Fruit fly (Drosophila melanogaster) whole organism, embryonic: ENCODE measurements around the gene eya.
A peak's percentile ranks its signal among the peaks of the same experiment; 100 is the strongest.

ENCODE experiments used
- CG10147 ChIP-seq: fragments of 200-800 bp; sonication (Bioruptor generic); optimal IDR thresholded peaks from 2 replicates; lab custom pipeline; 2019; ENCODE audit warnings: missing biosample characterization, mild to moderate bottlenecking, missing genetic modification characterization, moderate library complexity
- CG10543 ChIP-seq: fragments of 200-800 bp; sonication (Bioruptor generic); optimal IDR thresholded peaks from 3 replicates; lab custom pipeline; 2017; ENCODE audit warnings: missing biosample characterization, mild to moderate bottlenecking, missing genetic modification characterization, moderate library complexity
- CG11398 ChIP-seq: fragments of 200-800 bp; sonication (Bioruptor generic); optimal IDR thresholded peaks from 2 replicates; lab custom pipeline; 2016; ENCODE audit warnings: missing biosample characterization, missing genetic modification characterization
- CG11504 ChIP-seq: fragments of 200-800 bp; sonication (Bioruptor generic); optimal IDR thresholded peaks from 3 replicates; lab custom pipeline; 2019; ENCODE audit warnings: missing biosample characterization, mild to moderate bottlenecking, missing genetic modification characterization, moderate library complexity
- CG11695 ChIP-seq: fragments of 200-800 bp; sonication (Bioruptor generic); IDR thresholded peaks from 3 replicates; pipeline ENCODE4 v1.3.6; 2022; ENCODE audit warnings: missing biosample characterization, missing genetic modification characterization
- CG12219 ChIP-seq: fragments of 200-800 bp; sonication (Bioruptor generic); optimal IDR thresholded peaks from 3 replicates; lab custom pipeline; 2018; ENCODE audit warnings: missing biosample characterization, mild to moderate bottlenecking, missing genetic modification characterization
- CG12391 ChIP-seq: fragments of 200-800 bp; sonication (Bioruptor generic); optimal IDR thresholded peaks from 3 replicates; lab custom pipeline; 2018; ENCODE audit warnings: missing biosample characterization, mild to moderate bottlenecking, missing genetic modification characterization, moderate library complexity
- CG13123 ChIP-seq: fragments of 200-800 bp; sonication (Bioruptor generic); optimal IDR thresholded peaks from 2 replicates; lab custom pipeline; 2016; ENCODE audit warnings: missing biosample characterization, missing genetic modification characterization
- CG13287 ChIP-seq: fragments of 200-800 bp; sonication (Bioruptor generic); IDR thresholded peaks from 2 replicates; pipeline ENCODE4 v1.3.6; 2022; ENCODE audit warnings: missing biosample characterization, missing genetic modification characterization; ENCODE audit not compliant: partially characterized antibody
- CG14667 ChIP-seq: fragments of 200-800 bp; sonication (Bioruptor generic); IDR thresholded peaks from 2 replicates; pipeline ENCODE4 v1.3.6; 2022; ENCODE audit warnings: missing biosample characterization, missing genetic modification characterization
- CG15479 ChIP-seq: fragments of 200-800 bp; sonication (Bioruptor generic); optimal IDR thresholded peaks from 3 replicates; lab custom pipeline; 2019; ENCODE audit warnings: missing biosample characterization, mild to moderate bottlenecking, missing genetic modification characterization, moderate library complexity
- CG1603 ChIP-seq: fragments of 200-800 bp; sonication (Bioruptor generic); optimal IDR thresholded peaks from 2 replicates; lab custom pipeline; 2019; ENCODE audit warnings: missing biosample characterization, mild to moderate bottlenecking, missing genetic modification characterization, moderate library complexity
- CG17829 ChIP-seq: fragments of 200-800 bp; optimal IDR thresholded peaks from 2 replicates; lab custom pipeline; 2019; ENCODE audit warnings: missing biosample characterization, mild to moderate bottlenecking, missing genetic modification characterization, moderate library complexity
- CG32532 ChIP-seq: fragments of 200-800 bp; sonication (Bioruptor generic); IDR thresholded peaks from 2 replicates; pipeline ENCODE4 v1.3.6; 2022; ENCODE audit warnings: missing biosample characterization, missing genetic modification characterization
- CG33557 ChIP-seq: fragments of 200-800 bp; sonication (Bioruptor generic); optimal IDR thresholded peaks from 2 replicates; lab custom pipeline; 2019; ENCODE audit warnings: missing biosample characterization, mild to moderate bottlenecking, missing genetic modification characterization, moderate library complexity
- CG4360 ChIP-seq: fragments of 200-800 bp; sonication (Bioruptor generic); IDR thresholded peaks from 2 replicates; pipeline ENCODE4 v1.3.6; 2022; ENCODE audit warnings: missing biosample characterization, missing genetic modification characterization
- CG4707 ChIP-seq: fragments of 200-800 bp; sonication (Bioruptor generic); optimal IDR thresholded peaks from 2 replicates; lab custom pipeline; 2018; ENCODE audit warnings: missing biosample characterization, mild to moderate bottlenecking, missing genetic modification characterization, moderate library complexity
- CG4854 ChIP-seq: fragments of 200-800 bp; sonication (Bioruptor generic); optimal IDR thresholded peaks from 2 replicates; lab custom pipeline; 2016; ENCODE audit warnings: missing biosample characterization, missing genetic modification characterization, inconsistent platforms
- CG5953 ChIP-seq: fragments of 200-800 bp; sonication (Bioruptor generic); IDR thresholded peaks from 2 replicates; pipeline ENCODE4 v1.3.6; 2022; ENCODE audit warnings: missing biosample characterization, missing genetic modification characterization
- CG7357 ChIP-seq: fragments of 200-800 bp; sonication (Bioruptor generic); IDR thresholded peaks from 3 replicates; pipeline ENCODE4 v1.3.6; 2022; ENCODE audit warnings: missing biosample characterization, missing genetic modification characterization
- CG9797 ChIP-seq: fragments of 200-800 bp; sonication (Bioruptor generic); optimal IDR thresholded peaks from 3 replicates; lab custom pipeline; 2018; ENCODE audit warnings: missing biosample characterization, mild to moderate bottlenecking, missing genetic modification characterization
- CkIIα-i1 ChIP-seq: fragments of 200-800 bp; sonication (Bioruptor generic); IDR thresholded peaks from 2 replicates; pipeline ENCODE4 v1.3.6; 2022; ENCODE audit warnings: missing biosample characterization, missing genetic modification characterization
- CrebB ChIP-seq: fragments of 200-800 bp; sonication (Bioruptor generic); optimal IDR thresholded peaks from 3 replicates; lab custom pipeline; 2018; ENCODE audit warnings: missing biosample characterization, mild to moderate bottlenecking, missing genetic modification characterization
- Lhr ChIP-seq: fragments of 200-800 bp; sonication (Bioruptor generic); optimal IDR thresholded peaks from 3 replicates; lab custom pipeline; 2017; ENCODE audit warnings: mild to moderate bottlenecking, missing biosample characterization, missing genetic modification reagents, missing genetic modification characterization
- Med ChIP-seq: fragments of 200-800 bp; sonication (Bioruptor generic); peaks from one replicate; lab custom pipeline; 2016; ENCODE audit warnings: missing biosample characterization, missing genetic modification characterization, mild to moderate bottlenecking, inconsistent platforms, moderate library complexity
- Mrtf ChIP-seq: fragments of 200-800 bp; sonication (Bioruptor generic); IDR thresholded peaks from 3 replicates; pipeline ENCODE4 v1.3.6; 2022; ENCODE audit warnings: missing biosample characterization, missing genetic modification characterization
- Optix ChIP-seq: fragments of 200-800 bp; sonication (Bioruptor generic); IDR thresholded peaks from 3 replicates; pipeline ENCODE4 v1.3.6; 2022; ENCODE audit warnings: missing biosample characterization, missing genetic modification characterization
- Sox102F ChIP-seq: fragments of 200-800 bp; sonication (Bioruptor generic); optimal IDR thresholded peaks from 2 replicates; lab custom pipeline; 2018; ENCODE audit warnings: missing biosample characterization, mild to moderate bottlenecking, missing genetic modification characterization, moderate library complexity
- ac ChIP-seq: fragments of 200-800 bp; sonication (Bioruptor generic); optimal IDR thresholded peaks from 3 replicates; lab custom pipeline; 2017; ENCODE audit warnings: missing biosample characterization, mild to moderate bottlenecking, missing genetic modification characterization
- al ChIP-seq: fragments of 200-800 bp; sonication (Bioruptor generic); IDR thresholded peaks from 2 replicates; pipeline ENCODE4 v1.3.6; 2022; ENCODE audit warnings: missing biosample characterization, missing genetic modification characterization
- ara ChIP-seq: fragments of 200-800 bp; sonication (Bioruptor generic); IDR thresholded peaks from 2 replicates; pipeline ENCODE4 v1.3.6; 2022; ENCODE audit warnings: missing biosample characterization, missing genetic modification characterization
- bab2 ChIP-seq: fragments of 200-800 bp; sonication (Bioruptor generic); optimal IDR thresholded peaks from 2 replicates; lab custom pipeline; 2016; ENCODE audit warnings: missing biosample characterization, missing genetic modification characterization
- chn ChIP-seq: fragments of 200-800 bp; sonication (Bioruptor generic); optimal IDR thresholded peaks from 2 replicates; lab custom pipeline; 2016; ENCODE audit warnings: missing biosample characterization, missing genetic modification characterization
- disco-r ChIP-seq: fragments of 200-800 bp; sonication (Bioruptor generic); optimal IDR thresholded peaks from 2 replicates; lab custom pipeline; 2016; ENCODE audit warnings: missing biosample characterization, missing genetic modification characterization
- ftz-f1 ChIP-seq: fragments of 200-800 bp; sonication (Bioruptor generic); optimal IDR thresholded peaks from 2 replicates; lab custom pipeline; 2016; ENCODE audit warnings: missing biosample characterization, missing genetic modification characterization
- gsb ChIP-seq: fragments of 200-800 bp; sonication (Bioruptor generic); IDR thresholded peaks from 2 replicates; pipeline ENCODE4 v1.3.6; 2022; ENCODE audit warnings: missing biosample characterization, missing genetic modification characterization
- hbn ChIP-seq: fragments of 200-800 bp; sonication (Bioruptor generic); IDR thresholded peaks from 2 replicates; pipeline ENCODE4 v1.3.6; 2022; ENCODE audit warnings: missing biosample characterization, missing genetic modification characterization; ENCODE audit not compliant: partially characterized antibody
- jigr1 ChIP-seq: fragments of 200-800 bp; sonication (Bioruptor generic); IDR thresholded peaks from 3 replicates; pipeline ENCODE4 v1.3.6; 2022; ENCODE audit warnings: missing biosample characterization, missing genetic modification characterization
- jing ChIP-seq: fragments of 200-800 bp; sonication (Bioruptor generic); optimal IDR thresholded peaks from 2 replicates; lab custom pipeline; 2018; ENCODE audit warnings: missing biosample characterization, mild to moderate bottlenecking, missing genetic modification characterization
- org-1 ChIP-seq: fragments of 200-800 bp; sonication (Bioruptor generic); optimal IDR thresholded peaks from 2 replicates; lab custom pipeline; 2017; ENCODE audit warnings: missing biosample characterization, missing genetic modification characterization
- pnt ChIP-seq: fragments of 200-800 bp; sonication (Bioruptor generic); optimal IDR thresholded peaks from 3 replicates; lab custom pipeline; 2016; ENCODE audit warnings: missing biosample characterization, missing genetic modification characterization
- sd ChIP-seq: fragments of 200-800 bp; sonication (Bioruptor generic); optimal IDR thresholded peaks from 3 replicates; lab custom pipeline; 2018; ENCODE audit warnings: missing biosample characterization, mild to moderate bottlenecking, missing genetic modification characterization, moderate library complexity
- slou ChIP-seq: fragments of 200-800 bp; sonication (Bioruptor generic); optimal IDR thresholded peaks from 3 replicates; lab custom pipeline; 2016; ENCODE audit warnings: missing biosample characterization, missing genetic modification characterization
- so ChIP-seq: fragments of 200-800 bp; sonication (Bioruptor generic); IDR thresholded peaks from 3 replicates; pipeline ENCODE4 v1.3.6; 2022; ENCODE audit warnings: missing biosample characterization, missing genetic modification characterization
- sqz ChIP-seq: fragments of 200-800 bp; sonication (Bioruptor generic); optimal IDR thresholded peaks from 3 replicates; lab custom pipeline; 2018; ENCODE audit warnings: missing biosample characterization, mild to moderate bottlenecking, missing genetic modification characterization
- wdn ChIP-seq: fragments of 200-800 bp; sonication (Bioruptor generic); IDR thresholded peaks from 2 replicates; pipeline ENCODE4 v1.3.6; 2022; ENCODE audit warnings: missing biosample characterization, missing genetic modification characterization
- wek ChIP-seq: fragments of 200-800 bp; sonication (Bioruptor generic); optimal IDR thresholded peaks from 3 replicates; lab custom pipeline; 2018; ENCODE audit warnings: missing biosample characterization, mild to moderate bottlenecking, missing genetic modification characterization, moderate library complexity
- zf30C ChIP-seq: fragments of 200-800 bp; sonication (Bioruptor generic); optimal IDR thresholded peaks from 3 replicates; lab custom pipeline; 2018; ENCODE audit warnings: missing biosample characterization, mild to moderate bottlenecking, missing genetic modification characterization
- zfh1 ChIP-seq: fragments of 200-800 bp; sonication (Bioruptor generic); IDR thresholded peaks from 3 replicates; pipeline ENCODE4 v1.3.6; 2022; ENCODE audit warnings: missing biosample characterization, missing genetic modification characterization

Gene eya

DNA sequence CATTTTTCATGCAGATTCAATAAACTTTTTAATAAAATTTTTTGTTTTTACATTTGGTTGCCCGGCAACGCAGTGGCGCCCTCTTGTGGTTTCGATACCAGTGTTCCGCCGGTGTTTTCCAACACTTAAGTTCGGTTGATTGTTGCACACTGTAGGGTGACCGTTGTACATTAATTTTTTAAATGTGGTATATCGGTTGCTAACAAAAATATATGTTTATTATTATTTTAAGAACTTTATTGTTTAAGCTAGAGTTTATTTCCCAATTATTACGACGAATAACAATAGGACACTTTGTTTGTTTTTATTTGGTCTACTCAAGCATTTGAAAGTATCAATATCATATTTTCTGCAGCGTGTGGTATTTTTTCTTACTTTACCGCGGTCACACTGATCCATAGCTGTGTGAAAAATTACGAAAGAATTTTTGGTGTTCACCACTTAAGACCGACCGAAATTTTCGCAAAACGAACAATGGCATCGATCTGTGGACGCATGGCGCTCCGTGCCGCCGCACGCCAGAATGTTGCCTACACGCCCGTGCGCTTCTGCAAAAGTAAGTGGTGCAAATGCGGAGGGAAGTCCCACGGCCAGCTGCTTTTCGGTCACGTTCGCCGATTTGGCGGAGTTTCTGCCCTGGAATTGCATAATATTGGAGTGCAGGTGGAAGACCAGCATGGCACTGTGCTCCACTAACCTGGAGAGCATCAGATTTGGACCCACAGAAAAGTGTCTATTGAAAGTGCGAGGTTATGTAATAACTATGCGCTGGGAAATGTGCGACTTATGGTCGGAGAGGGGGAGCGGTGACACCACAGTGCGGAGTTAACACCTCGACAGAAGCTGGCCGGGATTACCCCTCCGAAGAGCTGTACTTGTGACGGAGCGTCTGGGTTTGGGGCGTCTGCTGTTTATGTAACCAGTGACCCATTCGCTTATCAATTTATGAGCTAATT lies 10.9 kb upstream of the eya start, which contains the start of the genes IFT52 and COX5B (continued):
- TF ChIP-seq slou (GFP tag; lab: Kevin White, UChicago) (peak; percentile 80), sd (tag; lab: Kevin White, UChicago) (peak; percentile 57), CG13287 (peak; percentile 57), al (GFP tag; lab: Robert Waterston, UW) (no peak), CG12219 (no peak), CG15479 (GFP tag; lab: Kevin White, UChicago) (no peak), jigr1 (GFP tag; lab: Robert Waterston, UW) (no peak; the same call in 2 of the 3 replicates), CG4360 (GFP tag; lab: Robert Waterston, UW) (no peak), Mrtf (GFP tag; lab: Robert Waterston, UW) (peak; percentile 30; the same call in 1 of the 3 replicates), CG14667 (GFP tag; lab: Robert Waterston, UW) (peak; percentile 42), CG4707 (no peak), Optix (GFP tag; lab: Robert Waterston, UW) (no peak), ftz-f1 (GFP tag; lab: Kevin White, UChicago) (peak; percentile 63), CG1603 (tag; lab: Kevin White, UChicago) (peak; percentile 40), CG7357 (GFP tag; lab: Robert Waterston, UW) (peak; percentile 57; the same call in 1 of the 3 replicates), CG11504 (peak; percentile 67), CG10147 (GFP tag; lab: Kevin White, UChicago) (peak; percentile 44), zf30C (GFP tag; lab: Kevin White, UChicago) (no peak), Sox102F (GFP tag; lab: Kevin White, UChicago) (peak; percentile 51), org-1 (GFP tag; lab: Kevin White, UChicago) (no peak), CG12391 (tag; lab: Kevin White, UChicago) (peak; percentile 15), CG13123 (peak; percentile 30), hbn (GFP tag; lab: Robert Waterston, UW) (no peak), so (GFP tag; lab: Robert Waterston, UW) (no peak), chn (GFP tag; lab: Kevin White, UChicago) (no peak), CkIIα-i1 (GFP tag; lab: Robert Waterston, UW) (no peak), bab2 (GFP tag; lab: Kevin White, UChicago) (peak; percentile 67), CG11398 (GFP tag; lab: Kevin White, UChicago) (peak; percentile 27), CG5953 (GFP tag; lab: Robert Waterston, UW) (peak; percentile 32; the same call in 1 of the 2 replicates), jing (no peak), ara (GFP tag; lab: Robert Waterston, UW) (peak; percentile 46; the same call in 1 of the 2 replicates), CG10543 (GFP tag; lab: Kevin White, UChicago) (no peak), Lhr (GFP tag; lab: Kevin White, UChicago) (peak; percentile 91), CG11695 (GFP tag; lab: Robert Waterston, UW) (no peak), ac (no peak), pnt (GFP tag; lab: Kevin White, UChicago) (peak; percentile 55), CrebB (tag; lab: Kevin White, UChicago) (no peak), disco-r (no peak), sqz (peak; percentile 51), zfh1 (GFP tag; lab: Robert Waterston, UW) (peak; percentile 77), wdn (peak; percentile 12; the same call in 1 of the 2 replicates), wek (GFP tag; lab: Kevin White, UChicago) (no peak), CG4854 (GFP tag; lab: Kevin White, UChicago) (peak; percentile 77), CG17829 (tag; lab: Kevin White, UChicago) (peak; percentile 75), CG32532 (GFP tag; lab: Robert Waterston, UW) (peak; percentile 71), CG9797 (GFP tag; lab: Kevin White, UChicago) (peak; percentile 90), Med (GFP tag; lab: Kevin White, UChicago) (peak; percentile 97), gsb (GFP tag; lab: Robert Waterston, UW) (no peak), CG33557 (GFP tag; lab: Kevin White, UChicago) (no peak)
